Worm (Caenorhabditis elegans): ENCODE data around the gene Y105C5B.5.

DNA sequence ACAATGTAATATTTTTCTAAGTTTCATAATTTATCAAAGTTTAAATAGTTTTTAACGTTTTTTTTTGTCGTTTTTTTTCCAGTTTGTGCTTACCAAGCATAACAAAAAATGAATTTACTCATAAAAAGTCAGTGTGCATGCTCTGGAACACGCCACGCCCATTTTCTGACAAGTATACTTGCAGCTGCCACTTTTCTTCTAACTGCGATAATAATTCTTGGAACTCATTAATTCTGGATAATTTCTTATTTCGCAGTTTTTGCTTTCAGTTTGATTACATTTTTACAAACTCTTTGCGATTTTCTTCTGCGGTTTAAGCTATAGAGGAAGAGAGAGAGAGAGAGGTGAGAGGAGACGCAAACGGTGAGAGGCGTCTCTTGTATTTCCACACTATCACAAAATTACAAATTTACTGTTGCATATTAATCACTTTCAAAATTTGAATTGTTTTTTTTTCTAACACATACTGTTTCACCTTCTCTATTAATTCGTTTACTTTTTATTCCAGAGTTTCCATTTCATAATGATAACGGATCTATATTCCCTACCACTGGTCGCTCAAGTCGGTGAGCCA, 5.1 kb upstream of the Y105C5B.5 start, which contains the start of gene srv-15:
- TF ChIP-seq nhr-12 (tag; optimal IDR thresholded peaks at IDR 0.05) (no peak), nhr-237 (tag; optimal IDR thresholded peaks at IDR 0.05) (no peak), ceh-43 (GFP tag; optimal IDR thresholded peaks at IDR 0.05) (no peak), mab-5 (tag; optimal IDR thresholded peaks at IDR 0.05) (no peak), lsy-2 (tag; optimal IDR thresholded peaks at IDR 0.05) (no peak), ztf-11 (tag; optimal IDR thresholded peaks at IDR 0.05) (no peak)

All from whole organism, mixed stage, embryonic.